Fruit fly (Drosophila melanogaster): ENCODE data around the gene Lk6.

dm6 chr3R:11751756-11752155 is 12.5 kb downstream of the Lk6 start:
- TF ChIP-seq CG14711 (tag; optimal IDR thresholded peaks at IDR 0.05) (no peak), CG33017 (tag; optimal IDR thresholded peaks at IDR 0.05) (no peak), pad (GFP tag; optimal IDR thresholded peaks at IDR 0.05) (no peak), tj (GFP tag; optimal IDR thresholded peaks at IDR 0.05) (no peak), CG11617 (GFP tag; optimal IDR thresholded peaks at IDR 0.05) (no peak), Mnt (GFP tag; optimal IDR thresholded peaks at IDR 0.05) (no peak), bab1 (GFP tag; optimal IDR thresholded peaks at IDR 0.05) (no peak), Hr96 (GFP tag; optimal IDR thresholded peaks at IDR 0.05) (no peak), Clk (GFP tag; optimal IDR thresholded peaks at IDR 0.05) (no peak), toe (GFP tag; optimal IDR thresholded peaks at IDR 0.05) (no peak), CG12768 (GFP tag; optimal IDR thresholded peaks at IDR 0.05) (no peak)

All from whole organism, adult.